Worm (Caenorhabditis elegans) whole organism, L4/young adult: Measurements from ENCODE around the gene C08F11.17.

ENCODE experiments used
- dao-5 ChIP-seq: sonication (generic microtip); optimal IDR thresholded peaks from 2 replicates; lab custom pipeline; 2016; ENCODE audit warnings: missing genotype, missing genetic modification characterization, moderate library complexity, missing compliant biosample characterization
- him-1 ChIP-seq: sonication (generic microtip); optimal IDR thresholded peaks from 2 replicates; lab custom pipeline; 2016; ENCODE audit warnings: missing genotype, missing genetic modification reagents, missing genetic modification characterization, missing compliant biosample characterization

ce11 chrIV:13689302-13689880, 39.3 kb upstream of the C08F11.17 start, which contains the start of gene T23G4.2:
- TF ChIP-seq him-1 = peak; percentile 14
- no peak for TF ChIP-seq dao-5
